Worm (Caenorhabditis elegans): ENCODE measurements around the gene srz-13.

ce11 chrV:16174109-16174508 is 8.1 kb upstream of the srz-13 start:
- TF ChIP-seq nhr-237 (tag; optimal IDR thresholded peaks at IDR 0.05) (no peak), fkh-10 (GFP tag; optimal IDR thresholded peaks at IDR 0.05) (no peak), pqm-1 (tag; optimal IDR thresholded peaks at IDR 0.05) (peak; percentile 16), lin-13 (GFP tag; optimal IDR thresholded peaks at IDR 0.05) (no peak), C16A3.4 (tag; optimal IDR thresholded peaks at IDR 0.05) (no peak), egl-27 (tag; optimal IDR thresholded peaks at IDR 0.05) (no peak), ztf-4 (tag; optimal IDR thresholded peaks at IDR 0.05) (no peak), efl-3 (GFP tag; optimal IDR thresholded peaks at IDR 0.05) (no peak), unc-30 (tag; optimal IDR thresholded peaks at IDR 0.05) (no peak)

Data from whole organism, L1 larva.